Worm (Caenorhabditis elegans) whole organism, midembryonic: ENCODE measurements around the gene C28D4.4.

ENCODE experiments used
- cog-1 ChIP-seq: sonication (generic microtip); optimal IDR thresholded peaks from 2 replicates; lab custom pipeline; 2016; ENCODE audit warnings: missing genetic modification characterization, missing compliant biosample characterization
- flt-1 ChIP-seq: fragments of 200-800 bp; sonication (Bioruptor generic); IDR thresholded peaks from 2 replicates; pipeline ENCODE4 v1.3.6; 2022; ENCODE audit warnings: missing genetic modification characterization, missing compliant biosample characterization
- klf-2 ChIP-seq: fragments of 200-800 bp; sonication (Bioruptor generic); conservative IDR thresholded peaks from 2 replicates; pipeline ENCODE4 v1.3.6; 2022; ENCODE audit warnings: missing genetic modification reagents, missing genetic modification characterization, missing compliant biosample characterization
- med-1 ChIP-seq: sonication (generic microtip); optimal IDR thresholded peaks from 2 replicates; lab custom pipeline; 2017; ENCODE audit warnings: missing genetic modification characterization, mild to moderate bottlenecking, missing compliant biosample characterization, antibody characterized with exemption, missing genetic modification reagents; ENCODE audit not compliant: insufficient read depth
- tab-1 ChIP-seq: fragments of 200-800 bp; sonication (Bioruptor generic); IDR thresholded peaks from 2 replicates; pipeline ENCODE4 v1.3.6; 2022; ENCODE audit warnings: missing genetic modification characterization, missing compliant biosample characterization

- TF ChIP-seq flt-1 (GFP tag; lab: Robert Waterston, UW) (0 out of 2 replicates have a peak, but pooled peaks have one; percentile 10), tab-1 (no peak), klf-2 (GFP tag; lab: Robert Waterston, UW) (no peak), med-1 (GFP tag; lab: Kevin White, UChicago) (no peak), cog-1 (tag; lab: Kevin White, UChicago) (no peak)
These were observed 27.4 kb upstream of the C28D4.4 start, which contains the start of gene cav-1 for ce11 chrIV:9772096-9772720.
